Fruit fly (Drosophila melanogaster) whole organism, embryonic: ENCODE results near the gene CG7408.

Experiments used
- Adf1 ChIP-seq: fragments of 200-800 bp; sonication (Bioruptor generic); IDR thresholded peaks from 2 replicates; pipeline ENCODE4 v1.3.6; 2022; ENCODE audit warnings: missing biosample characterization, missing genetic modification characterization
- Atf6 ChIP-seq: fragments of 200-800 bp; sonication (Bioruptor generic); IDR thresholded peaks from 2 replicates; pipeline ENCODE4 v1.3.6; 2022; ENCODE audit warnings: missing biosample characterization, missing genetic modification characterization
- CG10267 ChIP-seq: fragments of 200-800 bp; sonication (Bioruptor generic); optimal IDR thresholded peaks from 2 replicates; lab custom pipeline; 2018; ENCODE audit warnings: missing biosample characterization, mild to moderate bottlenecking, missing genetic modification characterization, moderate library complexity
- CG10565 ChIP-seq: fragments of 200-800 bp; sonication (Bioruptor generic); optimal IDR thresholded peaks from 3 replicates; lab custom pipeline; 2016; ENCODE audit warnings: missing biosample characterization, mild to moderate bottlenecking, missing genetic modification characterization
- CG11398 ChIP-seq: fragments of 200-800 bp; sonication (Bioruptor generic); optimal IDR thresholded peaks from 2 replicates; lab custom pipeline; 2016; ENCODE audit warnings: missing biosample characterization, missing genetic modification characterization
- CG12769 ChIP-seq: fragments of 200-800 bp; sonication (Bioruptor generic); optimal IDR thresholded peaks from 2 replicates; lab custom pipeline; 2019; ENCODE audit warnings: missing biosample characterization, mild to moderate bottlenecking, missing genetic modification characterization, moderate library complexity
- CG14860 ChIP-seq: fragments of 200-800 bp; sonication (Bioruptor generic); IDR thresholded peaks from 3 replicates; pipeline ENCODE4 v1.3.6; 2022; ENCODE audit warnings: missing biosample characterization, missing genetic modification characterization; ENCODE audit not compliant: partially characterized antibody
- CG15011 ChIP-seq: fragments of 200-800 bp; sonication (Bioruptor generic); optimal IDR thresholded peaks from 3 replicates; lab custom pipeline; 2018; ENCODE audit warnings: missing biosample characterization, mild to moderate bottlenecking, missing genetic modification characterization
- CG1603 ChIP-seq: fragments of 200-800 bp; sonication (Bioruptor generic); optimal IDR thresholded peaks from 2 replicates; lab custom pipeline; 2019; ENCODE audit warnings: missing biosample characterization, mild to moderate bottlenecking, missing genetic modification characterization, moderate library complexity
- CG17385 ChIP-seq: fragments of 200-800 bp; sonication (Bioruptor generic); optimal IDR thresholded peaks from 3 replicates; lab custom pipeline; 2018; ENCODE audit warnings: missing biosample characterization, mild to moderate bottlenecking, missing genetic modification characterization
- CG1792 ChIP-seq: fragments of 200-800 bp; sonication (Bioruptor generic); optimal IDR thresholded peaks from 2 replicates; lab custom pipeline; 2016; ENCODE audit warnings: missing biosample characterization, missing genetic modification characterization
- CG18619 ChIP-seq: fragments of 200-800 bp; sonication (Bioruptor generic); optimal IDR thresholded peaks from 3 replicates; lab custom pipeline; 2017; ENCODE audit warnings: missing biosample characterization, mild to moderate bottlenecking, missing genetic modification characterization
- CG3163 ChIP-seq: fragments of 200-800 bp; sonication (Bioruptor generic); optimal IDR thresholded peaks from 3 replicates; lab custom pipeline; 2016; ENCODE audit warnings: missing biosample characterization, missing genetic modification characterization
- CG34224 ChIP-seq: fragments of 200-800 bp; sonication (Bioruptor generic); IDR thresholded peaks from 3 replicates; pipeline ENCODE4 v1.3.6; 2022; ENCODE audit warnings: missing biosample characterization, missing genetic modification characterization; ENCODE audit not compliant: partially characterized antibody
- CG34376 ChIP-seq: fragments of 200-800 bp; sonication (Bioruptor generic); optimal IDR thresholded peaks from 2 replicates; lab custom pipeline; 2018; ENCODE audit warnings: missing biosample characterization, mild to moderate bottlenecking, missing genetic modification characterization
- CG3847 ChIP-seq: fragments of 200-800 bp; sonication (Bioruptor generic); IDR thresholded peaks from 2 replicates; pipeline ENCODE4 v1.3.6; 2022; ENCODE audit warnings: missing biosample characterization, missing genetic modification characterization
- CHES-1-like ChIP-seq: fragments of 200-800 bp; sonication (Bioruptor generic); optimal IDR thresholded peaks from 2 replicates; lab custom pipeline; 2016; ENCODE audit warnings: missing biosample characterization, missing genetic modification characterization
- Camta ChIP-seq: fragments of 200-800 bp; sonication (Bioruptor generic); optimal IDR thresholded peaks from 2 replicates; lab custom pipeline; 2016; ENCODE audit warnings: missing biosample characterization, missing genetic modification characterization
- Chrac-16 ChIP-seq: fragments of 200-800 bp; sonication (Bioruptor generic); optimal IDR thresholded peaks from 3 replicates; lab custom pipeline; 2016; ENCODE audit warnings: missing biosample characterization, missing genetic modification characterization
- D19A ChIP-seq: fragments of 200-800 bp; optimal IDR thresholded peaks from 3 replicates; lab custom pipeline; 2019; ENCODE audit warnings: missing biosample characterization, mild to moderate bottlenecking, missing genetic modification characterization, moderate library complexity
- Dref ChIP-seq: fragments of 200-800 bp; sonication (Bioruptor generic); IDR thresholded peaks from 2 replicates; pipeline ENCODE4 v1.3.6; 2022; ENCODE audit warnings: missing biosample characterization, missing genetic modification characterization
- E2f2 ChIP-seq: fragments of 200-800 bp; sonication (Bioruptor generic); IDR thresholded peaks from 2 replicates; pipeline ENCODE4 v1.3.6; 2022; ENCODE audit warnings: missing biosample characterization, missing genetic modification characterization
- ERR ChIP-seq: fragments of 200-800 bp; sonication (Bioruptor generic); optimal IDR thresholded peaks from 2 replicates; lab custom pipeline; 2016; ENCODE audit warnings: missing biosample characterization, missing genetic modification characterization
- Fer3 ChIP-seq: fragments of 200-800 bp; sonication (Bioruptor generic); optimal IDR thresholded peaks from 2 replicates; lab custom pipeline; 2018; ENCODE audit warnings: missing biosample characterization, mild to moderate bottlenecking, missing genetic modification characterization, moderate library complexity
- Gsc ChIP-seq: fragments of 200-800 bp; sonication (Bioruptor generic); IDR thresholded peaks from 2 replicates; pipeline ENCODE4 v1.3.6; 2022; ENCODE audit warnings: missing biosample characterization, missing genetic modification characterization
- HLH4C ChIP-seq: fragments of 200-800 bp; sonication (Bioruptor generic); IDR thresholded peaks from 3 replicates; pipeline ENCODE4 v1.3.6; 2022; ENCODE audit warnings: missing biosample characterization, missing genetic modification characterization; ENCODE audit not compliant: partially characterized antibody
- Meics ChIP-seq: fragments of 200-800 bp; sonication (Bioruptor generic); optimal IDR thresholded peaks from 2 replicates; lab custom pipeline; 2017; ENCODE audit warnings: missing biosample characterization, mild to moderate bottlenecking, missing genetic modification characterization
- NC2β ChIP-seq: fragments of 200-800 bp; sonication (Bioruptor generic); optimal IDR thresholded peaks from 2 replicates; lab custom pipeline; 2016; ENCODE audit warnings: missing biosample characterization, missing genetic modification characterization
- Nf-YB ChIP-seq: fragments of 200-800 bp; sonication (Bioruptor generic); optimal IDR thresholded peaks from 3 replicates; lab custom pipeline; 2019; ENCODE audit warnings: missing biosample characterization, mild to moderate bottlenecking, missing genetic modification characterization, moderate library complexity
- NfI ChIP-seq: fragments of 200-800 bp; sonication (Bioruptor generic); optimal IDR thresholded peaks from 3 replicates; lab custom pipeline; 2018; ENCODE audit warnings: missing biosample characterization, mild to moderate bottlenecking, missing genetic modification characterization, moderate library complexity
- Opbp ChIP-seq: fragments of 200-800 bp; sonication (Bioruptor generic); IDR thresholded peaks from 3 replicates; pipeline ENCODE4 v1.3.6; 2022; ENCODE audit warnings: missing biosample characterization, missing genetic modification characterization; ENCODE audit not compliant: partially characterized antibody
- Sin3A ChIP-seq: fragments of >200 bp; optimal IDR thresholded peaks from 2 replicates; lab custom pipeline; 2018
- abd-A ChIP-seq: fragments of 200-800 bp; sonication (Bioruptor generic); optimal IDR thresholded peaks from 3 replicates; lab custom pipeline; 2019; ENCODE audit warnings: missing biosample characterization, mild to moderate bottlenecking, missing genetic modification characterization, moderate library complexity
- aop ChIP-seq: fragments of 200-800 bp; sonication (Bioruptor generic); IDR thresholded peaks from 2 replicates; pipeline ENCODE4 v1.3.6; 2022; ENCODE audit warnings: missing biosample characterization, missing genetic modification characterization
- cato ChIP-seq: fragments of 200-800 bp; sonication (Bioruptor generic); optimal IDR thresholded peaks from 2 replicates; lab custom pipeline; 2016; ENCODE audit warnings: missing biosample characterization, missing genetic modification characterization, borderline replicate concordance
- caup ChIP-seq: fragments of 200-800 bp; sonication (Bioruptor generic); optimal IDR thresholded peaks from 3 replicates; lab custom pipeline; 2017; ENCODE audit warnings: missing biosample characterization, mild to moderate bottlenecking, missing genetic modification characterization, moderate library complexity; ENCODE audit not compliant: severe bottlenecking
- crol ChIP-seq: fragments of 200-800 bp; sonication (Bioruptor generic); IDR thresholded peaks from 2 replicates; pipeline ENCODE4 v1.3.6; 2022; ENCODE audit warnings: missing biosample characterization, missing genetic modification characterization
- gem ChIP-seq: fragments of 200-800 bp; sonication (Bioruptor generic); optimal IDR thresholded peaks from 2 replicates; lab custom pipeline; 2019; ENCODE audit warnings: missing biosample characterization, mild to moderate bottlenecking, missing genetic modification characterization, moderate library complexity
- gfzf ChIP-seq: fragments of 200-800 bp; sonication (Bioruptor generic); optimal IDR thresholded peaks from 2 replicates; lab custom pipeline; 2016; ENCODE audit warnings: missing biosample characterization, mild to moderate bottlenecking, missing genetic modification characterization, moderate library complexity
- her ChIP-seq: fragments of 200-800 bp; sonication (Bioruptor generic); optimal IDR thresholded peaks from 2 replicates; lab custom pipeline; 2016; ENCODE audit warnings: missing biosample characterization, missing genetic modification characterization
- lmd ChIP-seq: fragments of 200-800 bp; sonication (Bioruptor generic); IDR thresholded peaks from 2 replicates; pipeline ENCODE4 v1.3.6; 2022; ENCODE audit warnings: missing biosample characterization, missing genetic modification characterization
- onecut ChIP-seq: fragments of 200-800 bp; sonication (Bioruptor generic); IDR thresholded peaks from 2 replicates; pipeline ENCODE4 v1.3.6; 2022; ENCODE audit warnings: missing biosample characterization, missing genetic modification characterization
- prd ChIP-seq, 3 experiments: fragments of >200 bp in 2 of 3; fragments of 200-800 bp in 1 of 3; sonication (Bioruptor generic) in 1 of 3; optimal IDR thresholded peaks in 2 of 3; IDR thresholded peaks in 1 of 3; 2 replicates in 2 of 3; 3 replicates in 1 of 3; pipeline versions ENCODE4 v1.3.6 to Lab custom; 2017 to 2022; ENCODE audit warnings: missing biosample characterization in 1 of 3, missing genetic modification characterization in 1 of 3
- pros ChIP-seq: fragments of 200-800 bp; sonication (Bioruptor generic); optimal IDR thresholded peaks from 3 replicates; lab custom pipeline; 2019; ENCODE audit warnings: missing biosample characterization, mild to moderate bottlenecking, missing genetic modification characterization, moderate library complexity
- repo ChIP-seq: fragments of 200-800 bp; sonication (Bioruptor generic); optimal IDR thresholded peaks from 2 replicates; lab custom pipeline; 2016; ENCODE audit warnings: missing biosample characterization, missing genetic modification characterization
- tap ChIP-seq: fragments of 200-800 bp; optimal IDR thresholded peaks from 3 replicates; lab custom pipeline; 2019; ENCODE audit warnings: missing biosample characterization, mild to moderate bottlenecking, missing genetic modification characterization, moderate library complexity
- tx ChIP-seq: fragments of 200-800 bp; sonication (Bioruptor generic); optimal IDR thresholded peaks from 2 replicates; lab custom pipeline; 2016; ENCODE audit warnings: missing biosample characterization, missing genetic modification characterization
- vnd ChIP-seq: fragments of 200-800 bp; sonication (Bioruptor generic); IDR thresholded peaks from 3 replicates; pipeline ENCODE4 v1.3.6; 2022; ENCODE audit warnings: missing biosample characterization, missing genetic modification characterization; ENCODE audit not compliant: partially characterized antibody
- z ChIP-seq: fragments of 200-800 bp; sonication (Bioruptor generic); IDR thresholded peaks from 3 replicates; pipeline ENCODE4 v1.3.6; 2022; ENCODE audit warnings: missing biosample characterization, missing genetic modification characterization

CG7408 gene

DNA sequence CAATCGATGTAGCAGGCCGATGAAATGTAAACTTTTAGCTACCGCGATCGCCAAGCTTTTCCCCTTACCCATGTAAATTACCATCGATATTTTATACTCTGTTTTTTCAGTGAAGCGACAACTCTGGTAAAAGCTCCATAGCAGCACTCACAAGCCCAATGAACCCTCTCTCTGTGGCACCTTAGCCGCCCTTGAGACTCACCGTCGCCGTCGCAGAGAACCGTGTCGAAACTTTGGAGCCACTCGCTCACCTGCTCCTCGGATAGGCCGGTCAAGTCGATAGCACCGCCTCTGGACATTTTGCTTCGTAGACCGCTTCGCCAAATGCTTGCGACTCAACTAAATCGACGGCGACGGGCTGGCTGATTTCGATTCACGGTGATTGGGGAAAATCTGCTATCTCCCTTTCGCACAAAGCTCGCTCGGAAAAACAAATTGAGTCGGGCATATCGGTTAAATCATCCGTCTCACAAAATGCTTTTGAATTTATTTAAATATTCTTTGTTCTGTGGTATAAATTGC lies 37.8 kb upstream of the CG7408 start, which contains the start of gene CG5577 (continued):
- TF ChIP-seq tap (tag; lab: Kevin White, UChicago) (no peak), onecut (no peak), CG3163 (GFP tag; lab: Kevin White, UChicago) (peak; percentile 14), CG11398 (GFP tag; lab: Kevin White, UChicago) (no peak), NfI (GFP tag; lab: Kevin White, UChicago) (peak; percentile 21), CG10565 (no peak), CG17385 (GFP tag; lab: Kevin White, UChicago) (no peak), ERR (GFP tag; lab: Kevin White, UChicago) (peak; percentile 31), CG3847 (GFP tag; lab: Robert Waterston, UW) (no peak), Atf6 (peak; percentile 20; the same call in 1 of the 2 replicates), tx (GFP tag; lab: Kevin White, UChicago) (no peak), prd (optimal IDR thresholded peaks at IDR 0.05; lab: Kevin White, UChicago) (no peak), prd (GFP tag; IDR thresholded peaks at IDR 0.05; lab: Robert Waterston, UW) (0 out of 3 replicates have a peak, but pooled peaks have one; percentile 35), pros (peak; percentile 38), Sin3A (lab: Kevin White, UChicago) (no peak), Dref (GFP tag; lab: Robert Waterston, UW) (peak; percentile 57), Camta (GFP tag; lab: Kevin White, UChicago) (no peak), CG10267 (tag; lab: Kevin White, UChicago) (no peak), CHES-1-like (GFP tag; lab: Kevin White, UChicago) (no peak), repo (GFP tag; lab: Kevin White, UChicago) (no peak), CG18619 (GFP tag; lab: Kevin White, UChicago) (no peak), gem (tag; lab: Kevin White, UChicago) (no peak), CG1603 (peak; percentile 9), CG12769 (tag; lab: Kevin White, UChicago) (peak; percentile 82), lmd (GFP tag; lab: Robert Waterston, UW) (peak; percentile 15; the same call in 1 of the 2 replicates), Fer3 (peak; percentile 15), vnd (GFP tag; lab: Robert Waterston, UW) (peak; percentile 60; the same call in 2 of the 3 replicates), aop (GFP tag; lab: Robert Waterston, UW) (no peak), her (peak; percentile 12), caup (peak; percentile 50), CG15011 (GFP tag; lab: Kevin White, UChicago) (no peak), z (0 out of 3 replicates have a peak, but pooled peaks have one; percentile 47), crol (GFP tag; lab: Robert Waterston, UW) (peak; percentile 28; the same call in 1 of the 2 replicates), Chrac-16 (GFP tag; lab: Kevin White, UChicago) (no peak), abd-A (no peak), D19A (tag; lab: Kevin White, UChicago) (peak; percentile 69), Meics (peak; percentile 40), CG34376 (GFP tag; lab: Kevin White, UChicago) (peak; percentile 91), CG14860 (GFP tag; lab: Robert Waterston, UW) (peak; percentile 43; the same call in 1 of the 3 replicates), Adf1 (peak; percentile 71; the same call in 1 of the 2 replicates), cato (GFP tag; lab: Kevin White, UChicago) (no peak), HLH4C (GFP tag; lab: Robert Waterston, UW) (peak; percentile 48; the same call in 1 of the 3 replicates), Nf-YB (GFP tag; lab: Kevin White, UChicago) (peak; percentile 87), CG1792 (GFP tag; lab: Kevin White, UChicago) (no peak), NC2β (GFP tag; lab: Kevin White, UChicago) (no peak), Opbp (GFP tag; lab: Robert Waterston, UW) (no peak), E2f2 (GFP tag; lab: Robert Waterston, UW) (no peak), gfzf (GFP tag; lab: Kevin White, UChicago) (no peak), Gsc (GFP tag; lab: Robert Waterston, UW) (no peak), CG34224 (GFP tag; lab: Robert Waterston, UW) (peak; percentile 60)
